In the genomic region with DNA sequence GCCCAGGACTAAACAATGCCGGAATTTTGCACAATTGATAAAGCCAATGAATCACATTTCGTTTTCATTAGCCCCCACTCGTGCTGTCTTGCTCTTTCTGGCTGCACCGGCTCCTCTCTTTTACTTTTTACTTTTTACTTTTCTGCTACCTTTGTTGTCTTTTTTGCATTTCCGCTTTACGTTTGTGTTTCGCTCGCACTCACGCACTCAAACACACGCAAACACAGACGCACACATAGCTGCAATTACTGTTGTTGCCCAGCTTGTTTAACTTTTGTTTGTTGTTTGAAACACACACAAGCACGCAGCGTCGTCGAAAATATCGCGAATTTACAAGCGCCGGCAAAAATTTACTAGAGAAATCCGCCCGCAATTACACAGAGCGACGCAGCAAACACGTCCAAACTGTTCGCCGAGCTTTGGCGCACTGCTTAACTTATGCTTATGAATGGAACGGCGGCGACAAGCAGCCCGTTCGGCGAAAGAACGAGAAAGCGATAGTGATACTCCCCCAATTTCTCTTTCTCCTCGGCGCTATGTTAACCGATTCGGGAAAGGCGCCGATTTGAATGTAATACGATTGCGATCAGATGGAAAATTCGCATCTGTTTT, we compare ENCODE assay signal across 1 fruit fly cellular context.
A peak's percentile ranks its signal among the peaks of the same experiment; 100 is the strongest.
TF ChIP-seq lines count a peak whose summit lies in the region.

A gene (minus strand): TSS at position 413 of the 612 bp plus-strand sequence.

TF ChIP-seq in whole organism, embryonic, 481 proteins besides CTCF, POLR2A, EP300 and RAD21 (continued from another document):
- TF ChIP-seq stc (GFP tag; IDR thresholded peaks at IDR 0.05; lab: Robert Waterston, UW) = 0 out of 2 replicates have a peak, but pooled peaks have one; percentile 13
- peak; percentile 31; the same call in 1 of the 2 replicates for TF ChIP-seq CG10321 (GFP tag; IDR thresholded peaks at IDR 0.05; lab: Robert Waterston, UW)
- peak; percentile 44; the same call in 1 of the 2 replicates for TF ChIP-seq CG42726 (GFP tag; IDR thresholded peaks at IDR 0.05; lab: Robert Waterston, UW; ENCODE audit: partially characterized antibody)
- TF ChIP-seq Dp (GFP tag; optimal IDR thresholded peaks at IDR 0.05; lab: Kevin White, UChicago) = peak; percentile 26
- peak; percentile 95 for TF ChIP-seq CG31365 (tag; optimal IDR thresholded peaks at IDR 0.05; lab: Kevin White, UChicago)
- no peak for TF ChIP-seq CG8089 (GFP tag; optimal IDR thresholded peaks at IDR 0.05; lab: Kevin White, UChicago)
- TF ChIP-seq Rfx (GFP tag; IDR thresholded peaks at IDR 0.05; lab: Robert Waterston, UW) = peak; percentile 48; the same call in 1 of the 2 replicates
- TF ChIP-seq cg (GFP tag; optimal IDR thresholded peaks at IDR 0.05; lab: Kevin White, UChicago) = peak; percentile 38
- peak; percentile 94 for TF ChIP-seq CG12769 (tag; optimal IDR thresholded peaks at IDR 0.05; lab: Kevin White, UChicago)
- 0 out of 2 replicates have a peak, but pooled peaks have one; percentile 21 for TF ChIP-seq Xrp1 (GFP tag; IDR thresholded peaks at IDR 0.05; lab: Robert Waterston, UW)
- no peak for TF ChIP-seq fd102C (GFP tag; optimal IDR thresholded peaks at IDR 0.05; lab: Kevin White, UChicago)
- peak; percentile 90 for TF ChIP-seq CG3995 (GFP tag; optimal IDR thresholded peaks at IDR 0.05; lab: Kevin White, UChicago)
- peak; percentile 19 for TF ChIP-seq HmgD (GFP tag; optimal IDR thresholded peaks at IDR 0.05; lab: Kevin White, UChicago)
- peak; percentile 95 for TF ChIP-seq Jarid2 (GFP tag; optimal IDR thresholded peaks at IDR 0.05; lab: Kevin White, UChicago)
- TF ChIP-seq Blimp-1 (GFP tag; optimal IDR thresholded peaks at IDR 0.05; lab: Kevin White, UChicago) = peak; percentile 39
- peak in 1 of 2 experiments; percentile 1 for TF ChIP-seq Hr51 (GFP tag; optimal IDR thresholded peaks at IDR 0.05; lab: Kevin White, UChicago)
- no peak for TF ChIP-seq bsh (GFP tag; optimal IDR thresholded peaks at IDR 0.05; lab: Kevin White, UChicago)
- TF ChIP-seq CG9876 (GFP tag; optimal IDR thresholded peaks at IDR 0.05; lab: Kevin White, UChicago) = peak; percentile 18
- peak; percentile 33 for TF ChIP-seq mirr (GFP tag; optimal IDR thresholded peaks at IDR 0.05; lab: Kevin White, UChicago)
- peak; percentile 27 for TF ChIP-seq nom (GFP tag; optimal IDR thresholded peaks at IDR 0.05; lab: Kevin White, UChicago)
- TF ChIP-seq Ada2b (GFP tag; IDR thresholded peaks at IDR 0.05; lab: Robert Waterston, UW) = 0 out of 2 replicates have a peak, but pooled peaks have one; percentile 30
- TF ChIP-seq gce (GFP tag; IDR thresholded peaks at IDR 0.05; lab: Robert Waterston, UW) = 0 out of 3 replicates have a peak, but pooled peaks have one; percentile 36
- no peak for TF ChIP-seq CG15696 (tag; optimal IDR thresholded peaks at IDR 0.05; lab: Kevin White, UChicago)
- peak; percentile 10; the same call in 1 of the 2 replicates for TF ChIP-seq slbo (GFP tag; IDR thresholded peaks at IDR 0.05; lab: Robert Waterston, UW)
- TF ChIP-seq grn (GFP tag; optimal IDR thresholded peaks at IDR 0.05; lab: Kevin White, UChicago) = peak; percentile 47
- peak; percentile 53; the same call in 1 of the 2 replicates for TF ChIP-seq sob (GFP tag; IDR thresholded peaks at IDR 0.05; lab: Robert Waterston, UW)
- TF ChIP-seq sug (tag; optimal IDR thresholded peaks at IDR 0.05; lab: Kevin White, UChicago) = peak; percentile 30
- TF ChIP-seq abd-A (tag; optimal IDR thresholded peaks at IDR 0.05; lab: Kevin White, UChicago) = peak; percentile 55
- no peak for TF ChIP-seq zen (tag; optimal IDR thresholded peaks at IDR 0.05; lab: Kevin White, UChicago)
- no peak for TF ChIP-seq NC2β (GFP tag; optimal IDR thresholded peaks at IDR 0.05; lab: Kevin White, UChicago)
- TF ChIP-seq CG12744 (GFP tag; optimal IDR thresholded peaks at IDR 0.05; lab: Kevin White, UChicago) = peak; percentile 22
- no peak for TF ChIP-seq CG18599 (GFP tag; optimal IDR thresholded peaks at IDR 0.05; lab: Kevin White, UChicago)
- TF ChIP-seq Nf-YC (tag; optimal IDR thresholded peaks at IDR 0.05; lab: Kevin White, UChicago) = peak; percentile 11
- TF ChIP-seq her (GFP tag; optimal IDR thresholded peaks at IDR 0.05; lab: Kevin White, UChicago) = peak; percentile 33
- peak; percentile 86 for TF ChIP-seq rib (GFP tag; IDR thresholded peaks at IDR 0.05; lab: Robert Waterston, UW)
- TF ChIP-seq bbx (GFP tag; IDR thresholded peaks at IDR 0.05; lab: Robert Waterston, UW; ENCODE audit: partially characterized antibody) = 0 out of 2 replicates have a peak, but pooled peaks have one; percentile 23
- no peak for TF ChIP-seq CG4820 (GFP tag; optimal IDR thresholded peaks at IDR 0.05; lab: Kevin White, UChicago)
- TF ChIP-seq CG3163 (GFP tag; optimal IDR thresholded peaks at IDR 0.05; lab: Kevin White, UChicago) = peak; percentile 92
- peak; percentile 19 for TF ChIP-seq Ets97D (GFP tag; optimal IDR thresholded peaks at IDR 0.05; lab: Kevin White, UChicago)
- TF ChIP-seq CG17361 (GFP tag; IDR thresholded peaks at IDR 0.05; lab: Robert Waterston, UW) = no peak
- peak; percentile 3 for TF ChIP-seq CG7839 (tag; optimal IDR thresholded peaks at IDR 0.05; lab: Kevin White, UChicago)
- TF ChIP-seq Pdp1 (GFP tag; optimal IDR thresholded peaks at IDR 0.05; lab: Kevin White, UChicago) = peak in 1 of 2 experiments; percentile 12
- 0 out of 2 replicates have a peak, but pooled peaks have one; percentile 18 for TF ChIP-seq CG9932 (GFP tag; IDR thresholded peaks at IDR 0.05; lab: Robert Waterston, UW)
- no peak for TF ChIP-seq shn (GFP tag; optimal IDR thresholded peaks at IDR 0.05; lab: Kevin White, UChicago)
- peak; percentile 23; the same call in 1 of the 2 replicates for TF ChIP-seq vvl (GFP tag; IDR thresholded peaks at IDR 0.05; lab: Robert Waterston, UW)
- TF ChIP-seq CG34224 (GFP tag; IDR thresholded peaks at IDR 0.05; lab: Robert Waterston, UW; ENCODE audit: partially characterized antibody) = no peak
- TF ChIP-seq Nf-YA (GFP tag; IDR thresholded peaks at IDR 0.05; lab: Robert Waterston, UW) = peak; percentile 34; the same call in 1 of the 2 replicates
